Worm (Caenorhabditis elegans) whole organism, L4 larva: Measurements from ENCODE around the gene C24H11.1.

Experiments used
- D1046.2 ChIP-seq: fragments of 200-800 bp; sonication (Bioruptor generic); IDR thresholded peaks from 2 replicates; pipeline ENCODE4 v1.3.6; 2022; ENCODE audit warnings: missing genetic modification characterization, missing compliant biosample characterization
- F37D6.2 ChIP-seq: sonication (generic microtip); optimal IDR thresholded peaks from 2 replicates; lab custom pipeline; 2016; ENCODE audit warnings: mild to moderate bottlenecking, missing genetic modification characterization, missing compliant biosample characterization
- aha-1 ChIP-seq: fragments of 150-350 bp; peaks from one replicate; lab custom pipeline; 2014; ENCODE audit warnings: missing biosample characterization, missing genetic modification characterization
- ama-1 ChIP-seq: fragments of 150-350 bp; optimal IDR thresholded peaks from 2 replicates; lab custom pipeline; 2014; ENCODE audit warnings: inconsistent platforms, mixed read lengths
- arid-1 ChIP-seq: fragments of 200-800 bp; sonication (Bioruptor generic); conservative IDR thresholded peaks from 2 replicates; pipeline ENCODE4 v1.3.6; 2022; ENCODE audit warnings: missing genetic modification reagents, missing genetic modification characterization, missing compliant biosample characterization
- ceh-28 ChIP-seq: fragments of 150-350 bp; optimal IDR thresholded peaks from 2 replicates; lab custom pipeline; 2014; ENCODE audit warnings: missing biosample characterization, missing genetic modification reagents, missing genetic modification characterization
- ceh-44 ChIP-seq: fragments of 200-800 bp; sonication (Bioruptor generic); IDR thresholded peaks from 2 replicates; pipeline ENCODE4 v1.3.6; 2022; ENCODE audit warnings: missing genetic modification reagents, missing genetic modification characterization, missing compliant biosample characterization
- ceh-62 ChIP-seq: sonication (generic microtip); optimal IDR thresholded peaks from 2 replicates; lab custom pipeline; 2017; ENCODE audit warnings: missing biosample characterization, missing genetic modification characterization
- ceh-82 ChIP-seq: sonication (generic microtip); optimal IDR thresholded peaks from 2 replicates; lab custom pipeline; 2017; ENCODE audit warnings: missing biosample characterization, missing genetic modification characterization
- ctbp-1 ChIP-seq: fragments of 200-800 bp; sonication (Bioruptor generic); IDR thresholded peaks from 2 replicates; pipeline ENCODE4 v1.3.6; 2022; ENCODE audit warnings: missing genetic modification reagents, missing genetic modification characterization, missing compliant biosample characterization
- dmd-8 ChIP-seq: fragments of 200-800 bp; sonication (Bioruptor generic); IDR thresholded peaks from 2 replicates; pipeline ENCODE4 v1.3.6; 2022; ENCODE audit warnings: missing genetic modification characterization, missing compliant biosample characterization
- dve-1 ChIP-seq: sonication (generic microtip); optimal IDR thresholded peaks from 2 replicates; lab custom pipeline; 2017; ENCODE audit warnings: antibody characterized with exemption, mild to moderate bottlenecking, missing genetic modification characterization, missing compliant biosample characterization; ENCODE audit not compliant: insufficient read depth
- egl-43 ChIP-seq: fragments of 200-800 bp; sonication (Bioruptor generic); IDR thresholded peaks from 2 replicates; pipeline ENCODE4 v1.3.6; 2022; ENCODE audit warnings: missing genetic modification reagents, missing genetic modification characterization, missing compliant biosample characterization
- hlh-30 ChIP-seq: sonication (generic microtip); optimal IDR thresholded peaks from 2 replicates; lab custom pipeline; 2017; ENCODE audit warnings: antibody characterized with exemption, mild to moderate bottlenecking, missing genetic modification characterization, missing compliant biosample characterization; ENCODE audit not compliant: insufficient read depth
- hmg-1.1 ChIP-seq: fragments of 200-800 bp; sonication (Bioruptor generic); IDR thresholded peaks from 2 replicates; pipeline ENCODE4 v1.3.6; 2022; ENCODE audit warnings: missing genetic modification reagents, missing genetic modification characterization, missing compliant biosample characterization
- jun-1 ChIP-seq: fragments of 150-350 bp; optimal IDR thresholded peaks from 2 replicates; lab custom pipeline; 2014; ENCODE audit warnings: missing biosample characterization, missing genetic modification reagents, missing genetic modification characterization
- lin-1 ChIP-seq: fragments of 200-800 bp; sonication (Bioruptor generic); IDR thresholded peaks from 2 replicates; pipeline ENCODE4 v1.3.6; 2022; ENCODE audit warnings: missing genetic modification reagents, missing genetic modification characterization, missing compliant biosample characterization
- lin-13 ChIP-seq: fragments of 150-350 bp; optimal IDR thresholded peaks from 2 replicates; lab custom pipeline; 2014; ENCODE audit warnings: missing biosample characterization, missing genetic modification reagents, missing genetic modification characterization
- lin-38 ChIP-seq: fragments of 200-800 bp; sonication (Bioruptor generic); IDR thresholded peaks from 2 replicates; pipeline ENCODE4 v1.3.6; 2022; ENCODE audit warnings: missing genetic modification reagents, missing genetic modification characterization, missing compliant biosample characterization
- lin-39 ChIP-seq: fragments of 150-350 bp; optimal IDR thresholded peaks from 2 replicates; lab custom pipeline; 2014; ENCODE audit warnings: missing biosample characterization, missing genetic modification reagents, missing genetic modification characterization
- mdt-29 ChIP-seq: fragments of 200-800 bp; sonication (Bioruptor generic); IDR thresholded peaks from 2 replicates; pipeline ENCODE4 v1.3.6; 2022; ENCODE audit warnings: missing genetic modification reagents, missing genetic modification characterization, missing compliant biosample characterization
- mes-2 ChIP-seq: sonication (generic microtip); optimal IDR thresholded peaks from 2 replicates; lab custom pipeline; 2016; ENCODE audit warnings: missing genotype, mild to moderate bottlenecking, missing genetic modification characterization, missing compliant biosample characterization; ENCODE audit not compliant: poor library complexity, severe bottlenecking
- mxl-3 ChIP-seq: fragments of 200-800 bp; sonication (Bioruptor generic); optimal IDR thresholded peaks from 2 replicates; lab custom pipeline; 2018; ENCODE audit warnings: mild to moderate bottlenecking, missing genetic modification characterization, missing compliant biosample characterization
- nhr-10 ChIP-seq: fragments of 150-350 bp; optimal IDR thresholded peaks from 2 replicates; lab custom pipeline; 2014; ENCODE audit warnings: missing biosample characterization, missing genetic modification characterization
- nhr-11 ChIP-seq: fragments of 150-350 bp; optimal IDR thresholded peaks from 2 replicates; lab custom pipeline; 2014; ENCODE audit warnings: missing biosample characterization, missing genetic modification characterization
- nhr-28 ChIP-seq: fragments of 150-350 bp; optimal IDR thresholded peaks from 2 replicates; lab custom pipeline; 2014; ENCODE audit warnings: missing biosample characterization, missing genetic modification characterization
- nhr-42 ChIP-seq: fragments of 200-800 bp; sonication (Bioruptor generic); IDR thresholded peaks from 2 replicates; pipeline ENCODE4 v1.3.6; 2022; ENCODE audit warnings: missing genetic modification characterization, missing compliant biosample characterization
- nhr-48 ChIP-seq: sonication (generic microtip); optimal IDR thresholded peaks from 2 replicates; lab custom pipeline; 2016; ENCODE audit warnings: mild to moderate bottlenecking, missing genetic modification characterization, missing compliant biosample characterization
- nhr-6 ChIP-seq: fragments of 150-350 bp; optimal IDR thresholded peaks from 2 replicates; lab custom pipeline; 2014; ENCODE audit warnings: missing biosample characterization, missing genetic modification characterization
- php-3 ChIP-seq: fragments of 200-800 bp; sonication (Bioruptor generic); IDR thresholded peaks from 2 replicates; pipeline ENCODE4 v1.3.6; 2022; ENCODE audit warnings: missing genetic modification reagents, missing genetic modification characterization, missing compliant biosample characterization
- snpc-4 ChIP-seq: fragments of 150-350 bp; optimal IDR thresholded peaks from 2 replicates; lab custom pipeline; 2014; ENCODE audit warnings: missing biosample characterization, missing genetic modification characterization
- spr-1 ChIP-seq: sonication (generic microtip); optimal IDR thresholded peaks from 2 replicates; lab custom pipeline; 2016; ENCODE audit warnings: mild to moderate bottlenecking, missing genetic modification characterization, missing compliant biosample characterization
- tag-97 ChIP-seq: fragments of 200-800 bp; sonication (Bioruptor generic); IDR thresholded peaks from 2 replicates; pipeline ENCODE4 v1.3.6; 2022; ENCODE audit warnings: missing genetic modification characterization, missing compliant biosample characterization
- tra-1 ChIP-seq: fragments of 200-800 bp; sonication (Bioruptor generic); IDR thresholded peaks from 2 replicates; pipeline ENCODE4 v1.3.6; 2022; ENCODE audit warnings: missing genetic modification reagents, missing genetic modification characterization, missing compliant biosample characterization
- unc-62 ChIP-seq, 3 experiments: fragments of 150-350 bp in 1 of 3; sonication (generic microtip); optimal IDR thresholded peaks in 2 of 3; peaks in 1 of 3; 1 replicate in 1 of 3; 2 replicates in 2 of 3; lab custom pipeline; 2014 to 2017; ENCODE audit warnings: missing biosample characterization in 3 of 3, missing genetic modification characterization in 3 of 3, missing genetic modification reagents in 3 of 3, missing genotype in 1 of 3
- zfp-3 ChIP-seq: fragments of 200-800 bp; sonication (Bioruptor generic); conservative IDR thresholded peaks from 2 replicates; pipeline ENCODE4 v1.3.6; 2022; ENCODE audit warnings: missing genetic modification reagents, missing genetic modification characterization, missing compliant biosample characterization
- zip-2 ChIP-seq: fragments of 150-350 bp; optimal IDR thresholded peaks from 2 replicates; lab custom pipeline; 2014; ENCODE audit warnings: missing biosample characterization, missing genetic modification characterization
- ztf-11 ChIP-seq: fragments of 150-350 bp; optimal IDR thresholded peaks from 2 replicates; lab custom pipeline; 2014; ENCODE audit warnings: missing biosample characterization, missing genetic modification characterization

C24H11.1 gene

ce11 chrIII:11746718-11747117, 40.8 kb upstream of the C24H11.1 start, which contains the start of gene mrt-2 (continued):
- peak; percentile 64 for TF ChIP-seq dve-1 (tag; lab: Kevin White, UChicago)
- peak; percentile 70 for TF ChIP-seq lin-38 (GFP tag; lab: Robert Waterston, UW)
- TF ChIP-seq mdt-29 (GFP tag; lab: Robert Waterston, UW) = no peak
- no peak; the same call in 1 of the 2 replicates for TF ChIP-seq tra-1
- no peak for TF ChIP-seq ctbp-1 (GFP tag; lab: Robert Waterston, UW)
- no peak for TF ChIP-seq ceh-82 (tag; lab: Kevin White, UChicago)
- no peak for TF ChIP-seq mxl-3
- TF ChIP-seq arid-1 (GFP tag; lab: Robert Waterston, UW) = 0 out of 2 replicates have a peak, but pooled peaks have one; percentile 23
- no peak for TF ChIP-seq aha-1 (tag; lab: Kevin White, UChicago)
- no peak for TF ChIP-seq lin-39 (tag; lab: Kevin White, UChicago)
- TF ChIP-seq nhr-6 (tag; lab: Kevin White, UChicago) = peak; percentile 70
- TF ChIP-seq nhr-11 = no peak
- no peak for TF ChIP-seq ama-1
- TF ChIP-seq lin-13 (GFP tag; lab: Kevin White, UChicago) = peak; percentile 45
- TF ChIP-seq F37D6.2 (tag; lab: Kevin White, UChicago) = peak; percentile 14
- TF ChIP-seq mes-2 (tag; lab: Kevin White, UChicago) = peak; percentile 99
- no peak for TF ChIP-seq snpc-4
- no peak for TF ChIP-seq tag-97 (GFP tag; lab: Robert Waterston, UW)
- no peak for TF ChIP-seq hmg-1.1 (GFP tag; lab: Robert Waterston, UW)
- TF ChIP-seq unc-62 (GFP tag; optimal IDR thresholded peaks at IDR 0.05 in 1 of 2; lab: Kevin White, UChicago) = no peak
- no peak for TF ChIP-seq unc-62 (tag; optimal IDR thresholded peaks at IDR 0.05; lab: Kevin White, UChicago)
- TF ChIP-seq php-3 (GFP tag; lab: Robert Waterston, UW) = no peak
- peak; percentile 27 for TF ChIP-seq spr-1 (tag; lab: Kevin White, UChicago)
- TF ChIP-seq nhr-48 (tag; lab: Kevin White, UChicago) = no peak
- TF ChIP-seq lin-1 (GFP tag; lab: Robert Waterston, UW) = 0 out of 2 replicates have a peak, but pooled peaks have one; percentile 18
- no peak for TF ChIP-seq nhr-10 (tag; lab: Kevin White, UChicago)
- TF ChIP-seq ceh-62 (tag; lab: Kevin White, UChicago) = no peak
- no peak for TF ChIP-seq jun-1 (tag; lab: Kevin White, UChicago)
- TF ChIP-seq zfp-3 (GFP tag; lab: Robert Waterston, UW) = no peak
- TF ChIP-seq hlh-30 (tag; lab: Kevin White, UChicago) = peak; percentile 44
- no peak for TF ChIP-seq ztf-11
- TF ChIP-seq D1046.2 = no peak
- TF ChIP-seq zip-2 (tag; lab: Kevin White, UChicago) = no peak
- TF ChIP-seq ceh-44 (GFP tag; lab: Robert Waterston, UW) = 0 out of 2 replicates have a peak, but pooled peaks have one; percentile 2
- no peak; the same call in 1 of the 2 replicates for TF ChIP-seq nhr-42 (GFP tag; lab: Robert Waterston, UW)
- TF ChIP-seq dmd-8 (GFP tag; lab: Robert Waterston, UW) = no peak
- peak; percentile 24 for TF ChIP-seq nhr-28 (tag; lab: Kevin White, UChicago)

ce11 chrIII:11750232-11750631, 37.2 kb upstream of the C24H11.1 start:
- TF ChIP-seq jun-1 (tag; lab: Kevin White, UChicago) (no peak), ceh-28 (no peak), aha-1 (tag; lab: Kevin White, UChicago) (peak; percentile 46), unc-62 (GFP tag; optimal IDR thresholded peaks at IDR 0.05 in 1 of 2; lab: Kevin White, UChicago) (peak in 1 of 2 experiments; percentile 92), unc-62 (tag; optimal IDR thresholded peaks at IDR 0.05; lab: Kevin White, UChicago) (no peak)
- TF ChIP-seq, all 104 proteins: peak for 2

- no peak for TF ChIP-seq egl-43 (GFP tag; lab: Robert Waterston, UW)
- peak in 1 of 2 experiments; percentile 30 for TF ChIP-seq unc-62 (GFP tag; optimal IDR thresholded peaks at IDR 0.05 in 1 of 2; lab: Kevin White, UChicago)
- no peak for TF ChIP-seq unc-62 (tag; optimal IDR thresholded peaks at IDR 0.05; lab: Kevin White, UChicago)
These were observed 36.7 kb upstream of the C24H11.1 start for ce11 chrIII:11750817-11751216.
